Worm (Caenorhabditis elegans) whole organism, L1 larva: ENCODE measurements around the gene pfkb-1.2.

Experiments used
- C04F5.9 ChIP-seq: sonication (generic microtip); optimal IDR thresholded peaks from 2 replicates; lab custom pipeline; 2016; ENCODE audit warnings: missing genetic modification characterization, missing compliant biosample characterization
- C34B4.2 ChIP-seq: sonication (generic microtip); optimal IDR thresholded peaks from 2 replicates; lab custom pipeline; 2017; ENCODE audit warnings: mild to moderate bottlenecking, missing genetic modification characterization, missing compliant biosample characterization
- ceh-8 ChIP-seq: fragments of 200-800 bp; sonication (Bioruptor generic); optimal IDR thresholded peaks from 2 replicates; lab custom pipeline; 2018; ENCODE audit warnings: mild to moderate bottlenecking, missing genetic modification characterization, moderate library complexity, missing compliant biosample characterization
- ceh-88 ChIP-seq: fragments of 200-800 bp; sonication (Bioruptor generic); IDR thresholded peaks from 2 replicates; pipeline ENCODE4 v1.3.6; 2022; ENCODE audit warnings: missing genetic modification characterization, missing compliant biosample characterization
- ces-1 ChIP-seq: fragments of 150-350 bp; optimal IDR thresholded peaks from 2 replicates; lab custom pipeline; 2014; ENCODE audit warnings: missing biosample characterization, missing genetic modification reagents, missing genetic modification characterization
- efl-1 ChIP-seq, 4 experiments: fragments of 150-350 bp; optimal IDR thresholded peaks in 3 of 4; peaks in 1 of 4; 1 replicate in 1 of 4; 2 replicates in 3 of 4; lab custom pipeline; 2014; ENCODE audit warnings: missing biosample characterization in 2 of 4, missing genetic modification characterization in 2 of 4, missing genetic modification reagents in 2 of 4
- efl-3 ChIP-seq: fragments of 200-800 bp; sonication (Bioruptor generic); optimal IDR thresholded peaks from 2 replicates; lab custom pipeline; 2018; ENCODE audit warnings: mild to moderate bottlenecking, missing genetic modification characterization, missing compliant biosample characterization
- egl-13 ChIP-seq: sonication (generic microtip); optimal IDR thresholded peaks from 2 replicates; lab custom pipeline; 2016; ENCODE audit warnings: missing genotype, missing genetic modification reagents, missing genetic modification characterization, missing compliant biosample characterization
- fkh-8 ChIP-seq: sonication (generic microtip); optimal IDR thresholded peaks from 2 replicates; lab custom pipeline; 2016; ENCODE audit warnings: mild to moderate bottlenecking, missing genetic modification characterization, missing compliant biosample characterization
- fos-1 ChIP-seq: fragments of 150-350 bp; optimal IDR thresholded peaks from 2 replicates; lab custom pipeline; 2014; ENCODE audit warnings: missing biosample characterization, missing genetic modification characterization
- grh-1 ChIP-seq: fragments of 200-800 bp; sonication (Bioruptor generic); IDR thresholded peaks from 2 replicates; pipeline ENCODE4 v1.3.6; 2022; ENCODE audit warnings: missing genetic modification reagents, missing genetic modification characterization, missing compliant biosample characterization
- hpl-2 ChIP-seq: fragments of 150-350 bp; optimal IDR thresholded peaks from 2 replicates; lab custom pipeline; 2014; ENCODE audit warnings: missing biosample characterization, missing genetic modification reagents, missing genetic modification characterization
- irx-1 ChIP-seq: sonication (generic microtip); optimal IDR thresholded peaks from 2 replicates; lab custom pipeline; 2016; ENCODE audit warnings: missing genetic modification characterization, missing compliant biosample characterization
- isw-1 ChIP-seq: fragments of 200-800 bp; sonication (Bioruptor generic); IDR thresholded peaks from 2 replicates; pipeline ENCODE4 v1.3.6; 2022; ENCODE audit warnings: missing genetic modification characterization, missing compliant biosample characterization
- jun-1 ChIP-seq: fragments of 150-350 bp; optimal IDR thresholded peaks from 2 replicates; lab custom pipeline; 2014; ENCODE audit warnings: missing biosample characterization, missing genetic modification reagents, missing genetic modification characterization
- lin-15B ChIP-seq: fragments of 150-350 bp; sonication (generic microtip); optimal IDR thresholded peaks from 3 replicates; lab custom pipeline; 2014; ENCODE audit warnings: missing biosample characterization, missing genetic modification characterization
- lin-35 ChIP-seq, 2 experiments: fragments of 150-350 bp; optimal IDR thresholded peaks; 2 replicates each; lab custom pipeline; 2014; ENCODE audit warnings: missing biosample characterization in 2 of 2, missing genetic modification characterization in 2 of 2, missing genetic modification reagents in 2 of 2
- lir-3 ChIP-seq: sonication (generic microtip); optimal IDR thresholded peaks from 2 replicates; lab custom pipeline; 2016; ENCODE audit warnings: mild to moderate bottlenecking, missing genetic modification characterization, moderate library complexity, missing compliant biosample characterization; ENCODE audit not compliant: poor library complexity
- mab-9 ChIP-seq: fragments of 200-800 bp; sonication (Bioruptor generic); IDR thresholded peaks from 2 replicates; pipeline ENCODE4 v1.3.6; 2022; ENCODE audit warnings: missing genetic modification reagents, missing genetic modification characterization, missing compliant biosample characterization
- mdl-1 ChIP-seq, 2 experiments: fragments of 150-350 bp; optimal IDR thresholded peaks; 2 replicates each; lab custom pipeline; 2014 to 2017; ENCODE audit warnings: missing biosample characterization in 2 of 2, missing genetic modification characterization in 2 of 2, inconsistent platforms in 1 of 2
- nhr-11 ChIP-seq: fragments of 150-350 bp; optimal IDR thresholded peaks from 2 replicates; lab custom pipeline; 2014; ENCODE audit warnings: missing biosample characterization, missing genetic modification characterization
- nhr-12 ChIP-seq: sonication (generic microtip); optimal IDR thresholded peaks from 2 replicates; lab custom pipeline; 2017; ENCODE audit warnings: missing biosample characterization, missing genetic modification characterization
- nhr-237 ChIP-seq: fragments of 150-350 bp; optimal IDR thresholded peaks from 2 replicates; lab custom pipeline; 2014; ENCODE audit warnings: missing biosample characterization, missing genetic modification characterization
- nhr-28 ChIP-seq: fragments of 150-350 bp; optimal IDR thresholded peaks from 2 replicates; lab custom pipeline; 2014; ENCODE audit warnings: missing biosample characterization, missing genetic modification characterization
- nhr-47 ChIP-seq: sonication (generic microtip); optimal IDR thresholded peaks from 2 replicates; lab custom pipeline; 2016; ENCODE audit warnings: mild to moderate bottlenecking, missing genetic modification characterization, moderate library complexity, missing compliant biosample characterization
- nhr-71 ChIP-seq: sonication (generic microtip); optimal IDR thresholded peaks from 2 replicates; lab custom pipeline; 2016; ENCODE audit warnings: mild to moderate bottlenecking, missing genetic modification characterization, moderate library complexity, missing compliant biosample characterization
- nhr-84 ChIP-seq: sonication (generic microtip); optimal IDR thresholded peaks from 2 replicates; lab custom pipeline; 2017; ENCODE audit warnings: missing biosample characterization, missing genetic modification characterization
- nhr-85 ChIP-seq: sonication (generic microtip); peaks from one replicate; lab custom pipeline; 2016; ENCODE audit warnings: missing genetic modification characterization, inconsistent platforms, missing compliant biosample characterization
- skn-1 ChIP-seq: fragments of 150-350 bp; optimal IDR thresholded peaks from 2 replicates; lab custom pipeline; 2014; ENCODE audit warnings: missing biosample characterization, missing genetic modification characterization
- snpc-4 ChIP-seq: fragments of 150-350 bp; optimal IDR thresholded peaks from 2 replicates; lab custom pipeline; 2014; ENCODE audit warnings: missing biosample characterization, missing genetic modification characterization
- sptf-1 ChIP-seq: fragments of 150-350 bp; optimal IDR thresholded peaks from 2 replicates; lab custom pipeline; 2014; ENCODE audit warnings: missing biosample characterization, missing genetic modification characterization
- swsn-7 ChIP-seq: sonication (generic microtip); optimal IDR thresholded peaks from 2 replicates; lab custom pipeline; 2016; ENCODE audit warnings: missing genetic modification characterization, missing compliant biosample characterization
- tbx-2 ChIP-seq: sonication (generic microtip); optimal IDR thresholded peaks from 2 replicates; lab custom pipeline; 2016; ENCODE audit warnings: missing genetic modification characterization, missing compliant biosample characterization
- unc-130 ChIP-seq: fragments of 150-350 bp; optimal IDR thresholded peaks from 2 replicates; lab custom pipeline; 2017; ENCODE audit warnings: missing biosample characterization, missing genetic modification characterization, inconsistent platforms
- unc-62 ChIP-seq: fragments of 150-350 bp; optimal IDR thresholded peaks from 2 replicates; lab custom pipeline; 2014; ENCODE audit warnings: missing biosample characterization, missing genetic modification reagents, missing genetic modification characterization
- unc-86 ChIP-seq: sonication (generic microtip); optimal IDR thresholded peaks from 2 replicates; lab custom pipeline; 2016; ENCODE audit warnings: missing genetic modification characterization, missing compliant biosample characterization
- zip-4 ChIP-seq: fragments of 200-800 bp; sonication (Bioruptor generic); optimal IDR thresholded peaks from 2 replicates; lab custom pipeline; 2018; ENCODE audit warnings: mild to moderate bottlenecking, missing genetic modification characterization, moderate library complexity, missing compliant biosample characterization
- ztf-4 ChIP-seq: fragments of 150-350 bp; optimal IDR thresholded peaks from 2 replicates; lab custom pipeline; 2014; ENCODE audit warnings: missing biosample characterization, missing genetic modification characterization

The pfkb-1.2 gene

DNA sequence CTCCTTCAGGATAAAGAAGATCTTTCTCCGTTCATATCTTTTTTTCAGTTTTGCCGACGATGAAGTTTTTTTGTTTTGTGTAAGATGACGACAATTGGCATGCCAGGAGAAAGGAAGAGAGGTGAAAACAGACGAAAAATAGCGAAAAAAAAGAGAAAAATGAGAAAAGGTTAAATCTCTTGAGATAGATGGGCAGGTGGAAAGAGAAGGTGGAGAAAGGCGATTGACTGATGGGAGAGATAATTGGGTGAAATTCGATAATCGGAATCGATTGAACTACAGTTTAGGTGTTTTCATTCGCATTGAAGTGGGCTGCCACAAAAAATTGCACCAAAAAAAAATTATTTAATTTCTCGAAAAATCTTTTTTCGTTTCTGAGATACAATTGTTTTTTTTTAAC, 1.1 kb upstream of the pfkb-1.2 start (continued):
- TF ChIP-seq mdl-1 (tag; optimal IDR thresholded peaks at IDR 0.05; lab: Kevin White, UChicago), result no peak
- no peak for TF ChIP-seq grh-1 (GFP tag; lab: Robert Waterston, UW)
- TF ChIP-seq C34B4.2 (tag; lab: Kevin White, UChicago), result no peak
- no peak for TF ChIP-seq nhr-85
- TF ChIP-seq unc-130 (tag; lab: Kevin White, UChicago), result no peak
- TF ChIP-seq mab-9 (GFP tag; lab: Robert Waterston, UW), result no peak
- TF ChIP-seq sptf-1 (tag; lab: Kevin White, UChicago), result no peak
- TF ChIP-seq efl-1 (optimal IDR thresholded peaks at IDR 0.05; lab: Kevin White, UChicago), result no peak
- peak in 1 of 2 experiments; percentile 90 for TF ChIP-seq efl-1 (GFP tag; optimal IDR thresholded peaks at IDR 0.05 in 1 of 2; lab: Kevin White, UChicago)
- TF ChIP-seq ceh-88 (GFP tag; lab: Robert Waterston, UW), result no peak
- no peak for TF ChIP-seq fkh-8 (tag; lab: Kevin White, UChicago)
- TF ChIP-seq nhr-237, result no peak
- no peak for TF ChIP-seq snpc-4 (tag; lab: Kevin White, UChicago)
- no peak for TF ChIP-seq nhr-84 (tag; lab: Kevin White, UChicago)
- TF ChIP-seq egl-13 (tag; lab: Kevin White, UChicago), result no peak
- TF ChIP-seq lin-15B (tag; lab: Kevin White, UChicago), result no peak
- no peak for TF ChIP-seq swsn-7 (tag; lab: Kevin White, UChicago)
- no peak for TF ChIP-seq skn-1 (tag; lab: Kevin White, UChicago)
- TF ChIP-seq nhr-71, result peak; percentile 16
- TF ChIP-seq ces-1 (GFP tag; lab: Kevin White, UChicago), result no peak
- TF ChIP-seq zip-4 (GFP tag; lab: Kevin White, UChicago), result no peak
- no peak for TF ChIP-seq unc-62 (GFP tag; lab: Kevin White, UChicago)
- TF ChIP-seq fos-1, result no peak
- TF ChIP-seq lin-35 (GFP tag; optimal IDR thresholded peaks at IDR 0.05; lab: Kevin White, UChicago), result no peak
- TF ChIP-seq jun-1 (tag; lab: Kevin White, UChicago), result no peak
- TF ChIP-seq nhr-12, result no peak
- TF ChIP-seq unc-86 (tag; lab: Kevin White, UChicago), result no peak
- TF ChIP-seq hpl-2, result no peak
- TF ChIP-seq lir-3 (tag; lab: Kevin White, UChicago), result no peak
- no peak for TF ChIP-seq nhr-28
- TF ChIP-seq C04F5.9 (tag; lab: Kevin White, UChicago), result no peak

DNA sequence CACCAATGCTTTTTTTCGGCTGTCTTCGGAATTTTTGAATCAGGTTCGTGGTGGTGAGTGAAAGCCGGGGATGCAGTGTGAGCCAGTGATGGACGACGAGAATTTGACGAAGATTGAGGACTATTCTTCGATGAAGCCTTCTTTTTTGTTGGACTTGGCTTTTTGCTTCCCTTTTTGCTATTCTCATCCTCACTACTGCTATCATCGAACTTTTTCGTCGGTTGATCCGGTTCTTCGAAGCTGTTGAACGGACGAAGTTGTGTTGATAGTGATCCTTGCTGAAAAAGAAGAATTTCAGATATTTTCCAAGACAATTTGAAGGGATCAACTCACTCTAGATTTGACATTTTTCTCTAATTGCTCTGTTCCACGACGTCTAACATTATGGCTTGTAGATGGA, 2.4 kb downstream of the pfkb-1.2 start:
- TF ChIP-seq nhr-11 (tag; lab: Kevin White, UChicago), result no peak
- no peak for TF ChIP-seq irx-1 (tag; lab: Kevin White, UChicago)
- no peak for TF ChIP-seq ztf-4 (tag; lab: Kevin White, UChicago)
- TF ChIP-seq grh-1 (GFP tag; lab: Robert Waterston, UW), result no peak
- no peak for TF ChIP-seq nhr-47 (tag; lab: Kevin White, UChicago)
- no peak for TF ChIP-seq tbx-2 (tag; lab: Kevin White, UChicago)
- no peak for TF ChIP-seq lir-3 (tag; lab: Kevin White, UChicago)

DNA sequence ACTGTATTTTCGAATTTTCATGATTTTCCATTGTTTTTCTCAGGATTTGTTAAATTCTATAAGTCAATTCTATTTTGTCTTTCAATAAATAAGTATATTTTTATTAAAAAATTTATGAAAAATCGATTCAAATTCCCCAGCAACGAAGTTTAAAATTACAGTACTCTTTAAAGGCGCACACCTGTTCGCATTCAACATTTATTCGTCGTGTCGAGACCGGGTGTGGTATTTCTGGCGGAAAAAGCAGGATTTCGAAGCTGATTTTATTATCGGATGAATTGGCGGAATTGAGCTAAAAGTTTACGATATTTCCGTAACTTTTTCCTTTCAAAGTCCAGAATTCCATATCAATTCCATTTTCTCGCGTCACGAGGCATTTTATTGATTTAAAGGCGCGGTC, 3.7 kb downstream of the pfkb-1.2 start:
- no peak for TF ChIP-seq nhr-85
- no peak for TF ChIP-seq lin-15B (tag; lab: Kevin White, UChicago)
- no peak for TF ChIP-seq tbx-2 (tag; lab: Kevin White, UChicago)
- no peak for TF ChIP-seq isw-1
- TF ChIP-seq unc-130 (tag; lab: Kevin White, UChicago), result no peak
- TF ChIP-seq ceh-8 (GFP tag; lab: Kevin White, UChicago), result no peak
- no peak for TF ChIP-seq efl-3
- no peak for TF ChIP-seq nhr-11 (tag; lab: Kevin White, UChicago)
